Worm (Caenorhabditis elegans) whole organism, late embryonic: ENCODE data around the gene T04C12.1.
A peak's percentile ranks its signal among the peaks of the same experiment; 100 is the strongest.

Experiments
- K02D7.2 ChIP-seq: sonication (generic microtip); optimal IDR thresholded peaks from 2 replicates; lab custom pipeline; 2017; ENCODE audit warnings: mild to moderate bottlenecking, missing genetic modification characterization, missing compliant biosample characterization
- T23F11.4 ChIP-seq: fragments of 200-800 bp; sonication (Bioruptor generic); optimal IDR thresholded peaks from 2 replicates; lab custom pipeline; 2018; ENCODE audit warnings: mild to moderate bottlenecking, missing genetic modification characterization, missing compliant biosample characterization
- ama-1 ChIP-seq: fragments of 150-350 bp; optimal IDR thresholded peaks from 2 replicates; lab custom pipeline; 2014
- ceh-14 ChIP-seq: sonication (generic microtip); optimal IDR thresholded peaks from 2 replicates; lab custom pipeline; 2016; ENCODE audit warnings: missing genotype, missing genetic modification characterization, missing compliant biosample characterization
- ceh-18 ChIP-seq: sonication (generic microtip); optimal IDR thresholded peaks from 2 replicates; lab custom pipeline; 2016; ENCODE audit warnings: missing genetic modification characterization, missing compliant biosample characterization
- ceh-22 ChIP-seq: sonication (generic microtip); optimal IDR thresholded peaks from 2 replicates; lab custom pipeline; 2017; ENCODE audit warnings: missing biosample characterization, missing genetic modification characterization
- ceh-24 ChIP-seq: sonication (generic microtip); optimal IDR thresholded peaks from 2 replicates; lab custom pipeline; 2016; ENCODE audit warnings: mild to moderate bottlenecking, missing genetic modification characterization, missing compliant biosample characterization
- ceh-34 ChIP-seq: sonication (generic microtip); optimal IDR thresholded peaks from 2 replicates; lab custom pipeline; 2016; ENCODE audit warnings: mild to moderate bottlenecking, missing genetic modification characterization, missing compliant biosample characterization
- ceh-45 ChIP-seq: fragments of 200-800 bp; sonication (Bioruptor generic); IDR thresholded peaks from 2 replicates; pipeline ENCODE4 v1.3.6; 2022; ENCODE audit warnings: missing genetic modification reagents, missing genetic modification characterization, missing compliant biosample characterization
- ceh-48 ChIP-seq: sonication (generic microtip); optimal IDR thresholded peaks from 2 replicates; lab custom pipeline; 2016; ENCODE audit warnings: missing genetic modification characterization, inconsistent platforms, missing compliant biosample characterization
- ceh-6 ChIP-seq: fragments of 200-800 bp; sonication (Bioruptor generic); optimal IDR thresholded peaks from 2 replicates; lab custom pipeline; 2018; ENCODE audit warnings: mild to moderate bottlenecking, missing genetic modification characterization, missing compliant biosample characterization
- ceh-9 ChIP-seq: sonication (generic microtip); optimal IDR thresholded peaks from 2 replicates; lab custom pipeline; 2016; ENCODE audit warnings: mild to moderate bottlenecking, missing genetic modification characterization, inconsistent platforms, missing compliant biosample characterization
- dmd-4 ChIP-seq: sonication (generic microtip); optimal IDR thresholded peaks from 2 replicates; lab custom pipeline; 2016; ENCODE audit warnings: borderline replicate concordance, missing genetic modification characterization, missing compliant biosample characterization
- dve-1 ChIP-seq: sonication (generic microtip); optimal IDR thresholded peaks from 2 replicates; lab custom pipeline; 2017; ENCODE audit warnings: antibody characterized with exemption, mild to moderate bottlenecking, missing genetic modification characterization, missing compliant biosample characterization
- elt-2 ChIP-seq: sonication (generic microtip); optimal IDR thresholded peaks from 2 replicates; lab custom pipeline; 2016; ENCODE audit warnings: missing genetic modification reagents, missing genetic modification characterization, missing compliant biosample characterization
- elt-4 ChIP-seq: sonication (generic microtip); optimal IDR thresholded peaks from 2 replicates; lab custom pipeline; 2016; ENCODE audit warnings: missing genetic modification characterization, missing compliant biosample characterization
- eyg-1 ChIP-seq: sonication (generic microtip); optimal IDR thresholded peaks from 2 replicates; lab custom pipeline; 2016; ENCODE audit warnings: missing genotype, missing genetic modification characterization, missing compliant biosample characterization
- fkh-10 ChIP-seq: fragments of 150-350 bp; optimal IDR thresholded peaks from 2 replicates; lab custom pipeline; 2014; ENCODE audit warnings: missing biosample characterization, missing genetic modification reagents, missing genetic modification characterization
- hlh-6 ChIP-seq: sonication (generic microtip); optimal IDR thresholded peaks from 2 replicates; lab custom pipeline; 2016; ENCODE audit warnings: missing genotype, missing genetic modification characterization, missing compliant biosample characterization
- hlh-8 ChIP-seq: sonication (generic microtip); optimal IDR thresholded peaks from 2 replicates; lab custom pipeline; 2016; ENCODE audit warnings: missing genotype, missing genetic modification characterization, missing compliant biosample characterization
- lim-6 ChIP-seq: sonication (generic microtip); optimal IDR thresholded peaks from 2 replicates; lab custom pipeline; 2016; ENCODE audit warnings: missing genetic modification characterization, missing compliant biosample characterization
- lin-11 ChIP-seq: fragments of 200-800 bp; sonication (Bioruptor generic); optimal IDR thresholded peaks from 2 replicates; lab custom pipeline; 2018; ENCODE audit warnings: mild to moderate bottlenecking, missing genetic modification characterization, missing compliant biosample characterization
- madf-2 ChIP-seq: sonication (generic microtip); optimal IDR thresholded peaks from 2 replicates; lab custom pipeline; 2017; ENCODE audit warnings: missing genetic modification characterization, missing compliant biosample characterization
- mec-3 ChIP-seq: sonication (generic microtip); optimal IDR thresholded peaks from 2 replicates; lab custom pipeline; 2016; ENCODE audit warnings: borderline replicate concordance, missing genetic modification characterization, missing compliant biosample characterization
- nfya-1 ChIP-seq: sonication (generic microtip); optimal IDR thresholded peaks from 2 replicates; lab custom pipeline; 2017; ENCODE audit warnings: missing genetic modification characterization, mild to moderate bottlenecking, missing compliant biosample characterization, antibody characterized with exemption, moderate library complexity
- nhr-232 ChIP-seq: sonication (generic microtip); optimal IDR thresholded peaks from 2 replicates; lab custom pipeline; 2016; ENCODE audit warnings: missing genetic modification characterization, missing compliant biosample characterization
- pax-1 ChIP-seq: fragments of 150-350 bp; optimal IDR thresholded peaks from 2 replicates; lab custom pipeline; 2014; ENCODE audit warnings: missing biosample characterization, missing genetic modification characterization
- pha-2 ChIP-seq: sonication (generic microtip); optimal IDR thresholded peaks from 2 replicates; lab custom pipeline; 2017; ENCODE audit warnings: mild to moderate bottlenecking, missing genetic modification characterization, missing compliant biosample characterization
- pha-4 ChIP-seq: fragments of 150-350 bp; optimal IDR thresholded peaks from 2 replicates; lab custom pipeline; 2018; ENCODE audit warnings: missing biosample characterization, missing genetic modification reagents, missing genetic modification characterization
- pqm-1 ChIP-seq: sonication (generic microtip); optimal IDR thresholded peaks from 2 replicates; lab custom pipeline; 2016; ENCODE audit warnings: missing genetic modification characterization, missing compliant biosample characterization
- pros-1 ChIP-seq: fragments of 150-350 bp; optimal IDR thresholded peaks from 2 replicates; lab custom pipeline; 2014; ENCODE audit warnings: missing biosample characterization, missing genetic modification reagents, missing genetic modification characterization
- ref-2 ChIP-seq: sonication (generic microtip); optimal IDR thresholded peaks from 2 replicates; lab custom pipeline; 2016; ENCODE audit warnings: missing genetic modification characterization, missing compliant biosample characterization
- sox-2 ChIP-seq: fragments of 200-800 bp; sonication (Bioruptor generic); IDR thresholded peaks from 2 replicates; pipeline ENCODE4 v1.3.6; 2022; ENCODE audit warnings: missing genetic modification reagents, missing genetic modification characterization, missing compliant biosample characterization
- sox-4 ChIP-seq: sonication (generic microtip); optimal IDR thresholded peaks from 2 replicates; lab custom pipeline; 2017; ENCODE audit warnings: mild to moderate bottlenecking, missing genetic modification characterization, inconsistent platforms, missing compliant biosample characterization
- syd-9 ChIP-seq: sonication (generic microtip); optimal IDR thresholded peaks from 2 replicates; lab custom pipeline; 2016; ENCODE audit warnings: mild to moderate bottlenecking, missing genetic modification characterization, moderate library complexity, missing compliant biosample characterization
- tbx-2 ChIP-seq: sonication (generic microtip); optimal IDR thresholded peaks from 2 replicates; lab custom pipeline; 2016; ENCODE audit warnings: missing genetic modification characterization, missing compliant biosample characterization
- unc-42 ChIP-seq: sonication (generic microtip); optimal IDR thresholded peaks from 2 replicates; lab custom pipeline; 2016; ENCODE audit warnings: missing genotype, missing genetic modification characterization, missing compliant biosample characterization
- unc-55 ChIP-seq: sonication (generic microtip); optimal IDR thresholded peaks from 2 replicates; lab custom pipeline; 2017; ENCODE audit warnings: missing biosample characterization, missing genetic modification reagents, missing genetic modification characterization
- unc-86 ChIP-seq: sonication (generic microtip); optimal IDR thresholded peaks from 2 replicates; lab custom pipeline; 2016; ENCODE audit warnings: missing genetic modification characterization, missing compliant biosample characterization
- zip-5 ChIP-seq: sonication (generic microtip); optimal IDR thresholded peaks from 2 replicates; lab custom pipeline; 2016; ENCODE audit warnings: missing genetic modification characterization, missing compliant biosample characterization

T04C12.1 gene

ce11 chrV:11073354-11073753, 14.3 kb upstream of the T04C12.1 start:
- TF ChIP-seq hlh-6 (tag; lab: Kevin White, UChicago) = no peak
- TF ChIP-seq lin-11 (tag; lab: Kevin White, UChicago) = no peak
- peak; percentile 2 for TF ChIP-seq unc-55 (GFP tag; lab: Kevin White, UChicago)
- TF ChIP-seq nhr-232 = no peak
- TF ChIP-seq ceh-22 (tag; lab: Kevin White, UChicago) = no peak
- no peak for TF ChIP-seq ceh-34 (tag; lab: Kevin White, UChicago)
- TF ChIP-seq tbx-2 (tag; lab: Kevin White, UChicago) = no peak
- no peak for TF ChIP-seq fkh-10 (GFP tag; lab: Kevin White, UChicago)
- no peak for TF ChIP-seq ceh-24
- no peak for TF ChIP-seq sox-2 (GFP tag; lab: Robert Waterston, UW)
- TF ChIP-seq mec-3 (tag; lab: Kevin White, UChicago) = no peak
- peak; percentile 4 for TF ChIP-seq ceh-18 (tag; lab: Kevin White, UChicago)
- TF ChIP-seq hlh-8 (tag; lab: Kevin White, UChicago) = no peak
- TF ChIP-seq, all 69 proteins: peak for 2

DNA sequence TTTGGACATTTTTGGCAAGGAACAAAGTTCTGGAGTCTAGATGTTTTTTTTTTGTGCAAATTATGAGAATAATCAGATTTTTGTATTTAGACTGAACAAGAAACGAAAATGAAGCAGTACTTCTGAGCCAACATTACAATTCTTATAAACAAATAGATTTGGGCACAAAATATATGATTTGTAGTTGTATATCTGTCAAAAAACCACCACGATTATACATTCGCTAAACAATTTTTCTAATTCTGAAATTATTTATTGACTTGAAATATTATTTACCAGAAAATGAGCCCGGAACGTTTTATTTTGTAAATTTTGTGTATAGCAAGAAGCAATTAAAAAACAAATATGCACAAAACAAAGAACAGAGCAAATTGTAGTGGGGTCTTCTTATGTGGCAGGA, 12.4 kb upstream of the T04C12.1 start:
- no peak for TF ChIP-seq nfya-1
- TF ChIP-seq pha-4 = no peak
- TF ChIP-seq madf-2 (tag; lab: Kevin White, UChicago) = no peak
- no peak for TF ChIP-seq lin-11 (tag; lab: Kevin White, UChicago)
- TF ChIP-seq T23F11.4 (GFP tag; lab: Kevin White, UChicago) = no peak
- no peak for TF ChIP-seq K02D7.2 (tag; lab: Kevin White, UChicago)
- no peak for TF ChIP-seq dve-1
- no peak for TF ChIP-seq mec-3 (tag; lab: Kevin White, UChicago)
- TF ChIP-seq ceh-9 (tag; lab: Kevin White, UChicago) = no peak
- no peak for TF ChIP-seq unc-55 (GFP tag; lab: Kevin White, UChicago)
- no peak for TF ChIP-seq ceh-6
- TF ChIP-seq ceh-34 (tag; lab: Kevin White, UChicago) = no peak
- no peak for TF ChIP-seq ceh-45
- TF ChIP-seq pax-1 (tag; lab: Kevin White, UChicago) = no peak
- TF ChIP-seq ref-2 = no peak
- no peak for TF ChIP-seq syd-9
- no peak for TF ChIP-seq ceh-14
- TF ChIP-seq hlh-8 (tag; lab: Kevin White, UChicago) = no peak
- TF ChIP-seq unc-42 (tag; lab: Kevin White, UChicago) = no peak
- TF ChIP-seq, all 69 proteins: peak for 0

DNA sequence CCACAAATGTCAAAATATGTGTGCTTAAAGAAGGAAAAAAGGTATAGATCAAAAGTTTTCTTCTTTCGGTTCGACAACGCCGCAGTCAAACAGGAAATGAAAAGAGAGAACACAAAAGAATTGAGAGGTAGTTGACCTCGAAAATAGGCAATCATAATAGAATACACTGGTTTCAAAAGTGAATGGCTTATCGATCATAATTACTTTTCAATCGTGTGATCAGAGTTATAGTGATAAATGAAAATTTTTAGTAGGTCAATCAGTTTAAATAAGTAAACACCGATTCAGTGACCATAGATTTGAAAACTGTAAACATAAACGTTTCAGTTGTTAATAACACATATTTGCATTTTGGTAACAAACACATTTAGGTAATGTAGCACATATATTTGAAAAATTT, 11.3 kb upstream of the T04C12.1 start:
- no peak for TF ChIP-seq lim-6
- no peak for TF ChIP-seq ceh-45
- no peak for TF ChIP-seq dmd-4 (tag; lab: Kevin White, UChicago)
- TF ChIP-seq ceh-34 (tag; lab: Kevin White, UChicago) = no peak
- no peak for TF ChIP-seq elt-2 (tag; lab: Kevin White, UChicago)
- TF ChIP-seq ceh-6 = no peak
- TF ChIP-seq sox-4 (tag; lab: Kevin White, UChicago) = no peak
- TF ChIP-seq dve-1 = no peak
- TF ChIP-seq pqm-1 = no peak
- no peak for TF ChIP-seq unc-42 (tag; lab: Kevin White, UChicago)
- TF ChIP-seq zip-5 (tag; lab: Kevin White, UChicago) = no peak
- no peak for TF ChIP-seq hlh-6 (tag; lab: Kevin White, UChicago)
- no peak for TF ChIP-seq pros-1 (tag; lab: Kevin White, UChicago)
- no peak for TF ChIP-seq unc-86
- no peak for TF ChIP-seq eyg-1 (tag; lab: Kevin White, UChicago)
- TF ChIP-seq pha-2 (tag; lab: Kevin White, UChicago) = no peak
- no peak for TF ChIP-seq ceh-48
- no peak for TF ChIP-seq ama-1 (lab: Kevin White, UChicago)
- TF ChIP-seq elt-4 = no peak
- TF ChIP-seq, all 69 proteins: peak for 0
